Fruit fly (Drosophila melanogaster): Measurements from ENCODE around the gene foi.

dm6 chr3L:8528546-8528945 is 3.5 kb downstream of the foi start:
- TF ChIP-seq ttk (optimal IDR thresholded peaks at IDR 0.05), result no peak
- TF ChIP-seq Myc (optimal IDR thresholded peaks at IDR 0.05), result no peak
- TF ChIP-seq psq (optimal IDR thresholded peaks at IDR 0.05), result no peak
